Fruit fly (Drosophila melanogaster): ENCODE results near the gene CG9500.

Gene CG9500

DNA sequence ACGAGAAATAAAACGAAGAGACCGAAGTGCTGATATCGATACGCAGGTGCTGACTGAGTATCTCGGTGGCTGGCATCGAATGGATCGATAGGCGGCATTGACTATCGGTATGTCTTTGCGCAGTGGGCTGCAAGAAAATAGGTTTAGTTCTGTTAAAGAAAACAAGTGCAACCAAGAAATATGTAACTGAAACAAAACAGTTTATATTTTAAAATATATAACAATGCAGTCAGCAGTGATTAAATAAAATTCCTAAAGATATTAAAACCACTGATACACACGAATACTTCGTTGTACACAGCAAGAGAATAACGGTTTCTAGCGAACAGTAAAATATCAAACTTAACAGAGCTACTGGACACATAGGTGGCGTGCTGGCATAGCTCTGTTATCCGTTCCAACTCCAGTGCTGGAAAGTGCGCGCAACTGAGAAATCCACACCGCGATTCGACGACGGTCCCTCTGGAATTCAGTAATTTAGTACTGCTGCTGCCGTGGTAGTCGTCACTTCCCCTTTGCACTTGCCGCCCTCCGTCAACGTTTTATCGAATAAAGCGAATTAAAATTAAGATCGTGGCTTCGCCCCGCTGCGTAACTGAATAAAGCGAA, 19.6 kb downstream of the CG9500 start, which contains the start of the genes Pez and Cpr (continued):
- TF ChIP-seq Gug (GFP tag; IDR thresholded peaks at IDR 0.05) (peak; percentile 11; the same call in 1 of the 4 replicates), eyg (GFP tag; optimal IDR thresholded peaks at IDR 0.05) (no peak), CG18262 (tag; optimal IDR thresholded peaks at IDR 0.05) (no peak), HLH3B (GFP tag; IDR thresholded peaks at IDR 0.05) (peak; percentile 25; the same call in 1 of the 2 replicates), Hey (tag; optimal IDR thresholded peaks at IDR 0.05) (no peak), Elba2 (GFP tag; optimal IDR thresholded peaks at IDR 0.05) (no peak), CG12104 (GFP tag; optimal IDR thresholded peaks at IDR 0.05) (no peak), CG11696 (GFP tag; IDR thresholded peaks at IDR 0.05) (peak; percentile 78), CG14014 (GFP tag; IDR thresholded peaks at IDR 0.05) (peak; percentile 64; the same call in 1 of the 2 replicates), CG8281 (tag; optimal IDR thresholded peaks at IDR 0.05) (no peak), CG2889 (GFP tag; IDR thresholded peaks at IDR 0.05) (no peak), Ssrp (tag; optimal IDR thresholded peaks at IDR 0.05) (no peak), gcm (GFP tag; optimal IDR thresholded peaks at IDR 0.05) (no peak), CG18619 (GFP tag; optimal IDR thresholded peaks at IDR 0.05) (peak; percentile 45), row (GFP tag; IDR thresholded peaks at IDR 0.05) (no peak), Eip74EF (GFP tag; optimal IDR thresholded peaks at IDR 0.05) (no peak), Aef1 (GFP tag; IDR thresholded peaks at IDR 0.05) (no peak), Rfx (GFP tag; IDR thresholded peaks at IDR 0.05) (peak; percentile 76), ab (GFP tag; optimal IDR thresholded peaks at IDR 0.05) (no peak), hth (optimal IDR thresholded peaks at IDR 0.05) (no peak), al (GFP tag; IDR thresholded peaks at IDR 0.05) (peak; percentile 10; the same call in 1 of the 2 replicates), vfl (GFP tag; optimal IDR thresholded peaks at IDR 0.05) (no peak), NK7.1 (GFP tag; optimal IDR thresholded peaks at IDR 0.05) (no peak), lilli (GFP tag; optimal IDR thresholded peaks at IDR 0.05) (peak; percentile 39), HLH54F (GFP tag; optimal IDR thresholded peaks at IDR 0.05) (peak; percentile 30), CG11560 (tag; IDR thresholded peaks at IDR 0.05) (peak; percentile 93), CG17912 (GFP tag; optimal IDR thresholded peaks at IDR 0.05) (no peak), PHDP (tag; optimal IDR thresholded peaks at IDR 0.05) (peak; percentile 4), chm (GFP tag; IDR thresholded peaks at IDR 0.05) (peak; percentile 74), CG3847 (GFP tag; IDR thresholded peaks at IDR 0.05) (peak; percentile 66), sens-2 (GFP tag; IDR thresholded peaks at IDR 0.05) (no peak), grau (tag; optimal IDR thresholded peaks at IDR 0.05) (no peak), CG7963 (GFP tag; IDR thresholded peaks at IDR 0.05; ENCODE audit: partially characterized antibody) (peak; percentile 79), Ptx1 (GFP tag; IDR thresholded peaks at IDR 0.05) (peak; percentile 38; the same call in 1 of the 2 replicates), CG8388 (GFP tag; optimal IDR thresholded peaks at IDR 0.05) (no peak), MTF-1 (GFP tag; optimal IDR thresholded peaks at IDR 0.05; ENCODE audit: borderline replicate concordance) (peak; percentile 64), CG5953 (GFP tag; IDR thresholded peaks at IDR 0.05) (no peak), sens (GFP tag) (peak; percentile 73), CG1233 (GFP tag; optimal IDR thresholded peaks at IDR 0.05) (no peak), CG12155 (GFP tag; optimal IDR thresholded peaks at IDR 0.05) (no peak), chif (GFP tag; optimal IDR thresholded peaks at IDR 0.05) (no peak), ftz-f1 (GFP tag; optimal IDR thresholded peaks at IDR 0.05) (no peak), CG10565 (GFP tag; optimal IDR thresholded peaks at IDR 0.05) (no peak), CG11456 (GFP tag; IDR thresholded peaks at IDR 0.05) (peak; percentile 77; the same call in 2 of the 3 replicates), CG13123 (GFP tag; optimal IDR thresholded peaks at IDR 0.05) (no peak), tup (GFP tag; optimal IDR thresholded peaks at IDR 0.05) (no peak), Blimp-1 (GFP tag; optimal IDR thresholded peaks at IDR 0.05) (no peak), H15 (GFP tag; IDR thresholded peaks at IDR 0.05) (no peak), CrebB (tag; optimal IDR thresholded peaks at IDR 0.05) (no peak), Six4 (GFP tag; optimal IDR thresholded peaks at IDR 0.05) (no peak), CG16863 (GFP tag; optimal IDR thresholded peaks at IDR 0.05) (peak; percentile 67)

Measured in whole organism, embryonic.